Fruit fly (Drosophila melanogaster) S2 (cell line): Measurements from ENCODE around the gene CG9592.

Experiments
- CG8478 ChIP-seq: fragments of >200 bp; optimal IDR thresholded peaks from 2 replicates; lab custom pipeline; 2018
- CTCF ChIP-seq, 2 experiments: fragments of >200 bp; optimal IDR thresholded peaks; 2 replicates each; lab custom pipeline; 2018

- TF ChIP-seq CTCF (optimal IDR thresholded peaks at IDR 0.05; lab: Kevin White, UChicago) (no peak), CG8478 (lab: Kevin White, UChicago) (no peak)
Measured at dm6 chr3L:14546918-14547533, 29.4 kb downstream of the CG9592 start.
